Fruit fly (Drosophila melanogaster) whole organism, embryonic: Measurements from ENCODE around the gene Hat1.

Experiments used
- Ada2b ChIP-seq: fragments of 200-800 bp; sonication (Bioruptor generic); IDR thresholded peaks from 2 replicates; pipeline ENCODE4 v1.3.6; 2022; ENCODE audit warnings: missing biosample characterization, missing genetic modification characterization
- Adf1 ChIP-seq: fragments of 200-800 bp; sonication (Bioruptor generic); IDR thresholded peaks from 2 replicates; pipeline ENCODE4 v1.3.6; 2022; ENCODE audit warnings: missing biosample characterization, missing genetic modification characterization
- C15 ChIP-seq: fragments of 200-800 bp; sonication (Bioruptor generic); IDR thresholded peaks from 3 replicates; pipeline ENCODE4 v1.3.6; 2022; ENCODE audit warnings: missing biosample characterization, missing genetic modification characterization
- CG10543 ChIP-seq: fragments of 200-800 bp; sonication (Bioruptor generic); optimal IDR thresholded peaks from 3 replicates; lab custom pipeline; 2017; ENCODE audit warnings: missing biosample characterization, mild to moderate bottlenecking, missing genetic modification characterization, moderate library complexity
- CG11695 ChIP-seq: fragments of 200-800 bp; sonication (Bioruptor generic); IDR thresholded peaks from 3 replicates; pipeline ENCODE4 v1.3.6; 2022; ENCODE audit warnings: missing biosample characterization, missing genetic modification characterization
- CG12071 ChIP-seq: fragments of 200-800 bp; sonication (Bioruptor generic); optimal IDR thresholded peaks from 3 replicates; lab custom pipeline; 2018; ENCODE audit warnings: missing biosample characterization, mild to moderate bottlenecking, missing genetic modification characterization
- CG15696 ChIP-seq: fragments of 200-800 bp; sonication (Bioruptor generic); optimal IDR thresholded peaks from 2 replicates; lab custom pipeline; 2019; ENCODE audit warnings: missing biosample characterization, mild to moderate bottlenecking, missing genetic modification characterization, moderate library complexity
- CG16863 ChIP-seq: fragments of 200-800 bp; sonication (Bioruptor generic); optimal IDR thresholded peaks from 3 replicates; lab custom pipeline; 2016; ENCODE audit warnings: missing biosample characterization, missing genetic modification characterization
- CG18599 ChIP-seq: fragments of 200-800 bp; sonication (Bioruptor generic); optimal IDR thresholded peaks from 3 replicates; lab custom pipeline; 2017; ENCODE audit warnings: missing biosample characterization, missing genetic modification characterization, mild to moderate bottlenecking, moderate library complexity, missing genetic modification reagents
- CG2889 ChIP-seq: fragments of 200-800 bp; sonication (Bioruptor generic); IDR thresholded peaks from 3 replicates; pipeline ENCODE4 v1.3.6; 2022; ENCODE audit warnings: missing biosample characterization, missing genetic modification characterization
- CG30020 ChIP-seq: fragments of 200-800 bp; optimal IDR thresholded peaks from 2 replicates; lab custom pipeline; 2019; ENCODE audit warnings: missing biosample characterization, mild to moderate bottlenecking, missing genetic modification characterization, moderate library complexity
- CG33557 ChIP-seq: fragments of 200-800 bp; sonication (Bioruptor generic); optimal IDR thresholded peaks from 2 replicates; lab custom pipeline; 2019; ENCODE audit warnings: missing biosample characterization, mild to moderate bottlenecking, missing genetic modification characterization, moderate library complexity
- CG34376 ChIP-seq: fragments of 200-800 bp; sonication (Bioruptor generic); optimal IDR thresholded peaks from 2 replicates; lab custom pipeline; 2018; ENCODE audit warnings: missing biosample characterization, mild to moderate bottlenecking, missing genetic modification characterization
- CG4820 ChIP-seq: fragments of 200-800 bp; sonication (Bioruptor generic); optimal IDR thresholded peaks from 3 replicates; lab custom pipeline; 2016; ENCODE audit warnings: missing biosample characterization, missing genetic modification characterization
- CG6791 ChIP-seq: fragments of 200-800 bp; sonication (Bioruptor generic); IDR thresholded peaks from 3 replicates; pipeline ENCODE4 v1.3.6; 2022; ENCODE audit warnings: missing biosample characterization, missing genetic modification characterization; ENCODE audit not compliant: partially characterized antibody
- CG7987 ChIP-seq: fragments of 200-800 bp; sonication (Bioruptor generic); optimal IDR thresholded peaks from 2 replicates; lab custom pipeline; 2018; ENCODE audit warnings: missing biosample characterization, mild to moderate bottlenecking, missing genetic modification characterization, moderate library complexity
- CoRest ChIP-seq: fragments of 200-800 bp; sonication (Bioruptor generic); optimal IDR thresholded peaks from 3 replicates; lab custom pipeline; 2018; ENCODE audit warnings: missing biosample characterization, mild to moderate bottlenecking, missing genetic modification characterization, moderate library complexity
- Drgx ChIP-seq: fragments of 200-800 bp; sonication (Bioruptor generic); IDR thresholded peaks from 2 replicates; pipeline ENCODE4 v1.3.6; 2022; ENCODE audit warnings: missing biosample characterization, missing genetic modification characterization
- Ets65A ChIP-seq: fragments of 200-800 bp; sonication (Bioruptor generic); peaks from one replicate; lab custom pipeline; 2016; ENCODE audit warnings: missing biosample characterization, missing genetic modification characterization
- HLH4C ChIP-seq: fragments of 200-800 bp; sonication (Bioruptor generic); IDR thresholded peaks from 3 replicates; pipeline ENCODE4 v1.3.6; 2022; ENCODE audit warnings: missing biosample characterization, missing genetic modification characterization; ENCODE audit not compliant: partially characterized antibody
- Hey ChIP-seq: fragments of 200-800 bp; sonication (Bioruptor generic); optimal IDR thresholded peaks from 3 replicates; lab custom pipeline; 2018; ENCODE audit warnings: missing biosample characterization, mild to moderate bottlenecking, missing genetic modification characterization
- Hr3 ChIP-seq: fragments of 200-800 bp; sonication (Bioruptor generic); optimal IDR thresholded peaks from 3 replicates; lab custom pipeline; 2016; ENCODE audit warnings: missing biosample characterization, missing genetic modification characterization
- Meics ChIP-seq: fragments of 200-800 bp; sonication (Bioruptor generic); optimal IDR thresholded peaks from 2 replicates; lab custom pipeline; 2017; ENCODE audit warnings: missing biosample characterization, mild to moderate bottlenecking, missing genetic modification characterization
- NFAT ChIP-seq: fragments of 200-800 bp; sonication (Bioruptor generic); IDR thresholded peaks from 2 replicates; pipeline ENCODE4 v1.3.6; 2022; ENCODE audit warnings: missing biosample characterization, missing genetic modification characterization
- Pdp1 ChIP-seq, 2 experiments: fragments of 200-800 bp; sonication (Bioruptor generic); optimal IDR thresholded peaks; 3 replicates each; lab custom pipeline; 2016; ENCODE audit warnings: missing biosample characterization in 2 of 2, missing genetic modification characterization in 2 of 2, mild to moderate bottlenecking in 1 of 2, moderate library complexity in 1 of 2
- Rfx ChIP-seq: fragments of 200-800 bp; sonication (Bioruptor generic); IDR thresholded peaks from 2 replicates; pipeline ENCODE4 v1.3.6; 2022; ENCODE audit warnings: missing biosample characterization, missing genetic modification characterization
- Sox102F ChIP-seq: fragments of 200-800 bp; sonication (Bioruptor generic); optimal IDR thresholded peaks from 2 replicates; lab custom pipeline; 2018; ENCODE audit warnings: missing biosample characterization, mild to moderate bottlenecking, missing genetic modification characterization, moderate library complexity
- Vsx1 ChIP-seq: fragments of 200-800 bp; sonication (Bioruptor generic); optimal IDR thresholded peaks from 2 replicates; lab custom pipeline; 2017; ENCODE audit warnings: missing biosample characterization, mild to moderate bottlenecking, missing genetic modification characterization, missing genetic modification reagents
- al ChIP-seq: fragments of 200-800 bp; sonication (Bioruptor generic); IDR thresholded peaks from 2 replicates; pipeline ENCODE4 v1.3.6; 2022; ENCODE audit warnings: missing biosample characterization, missing genetic modification characterization
- bsh ChIP-seq, 2 experiments: fragments of 200-800 bp; sonication (Bioruptor generic); optimal IDR thresholded peaks; 2 replicates each; lab custom pipeline; 2017 to 2018; ENCODE audit warnings: mild to moderate bottlenecking in 2 of 2, missing biosample characterization in 2 of 2, missing genetic modification characterization in 2 of 2, moderate library complexity in 1 of 2
- btn ChIP-seq: fragments of 200-800 bp; sonication (Bioruptor generic); optimal IDR thresholded peaks from 2 replicates; lab custom pipeline; 2016; ENCODE audit warnings: missing biosample characterization, missing genetic modification characterization
- caup ChIP-seq: fragments of 200-800 bp; sonication (Bioruptor generic); optimal IDR thresholded peaks from 3 replicates; lab custom pipeline; 2017; ENCODE audit warnings: missing biosample characterization, mild to moderate bottlenecking, missing genetic modification characterization, moderate library complexity; ENCODE audit not compliant: severe bottlenecking
- cwo ChIP-seq: fragments of 200-800 bp; sonication (Bioruptor generic); optimal IDR thresholded peaks from 3 replicates; lab custom pipeline; 2017; ENCODE audit warnings: missing biosample characterization, missing genetic modification characterization, mild to moderate bottlenecking, moderate library complexity, missing genetic modification reagents
- dpn ChIP-seq, 2 experiments: fragments of 200-800 bp; sonication (Bioruptor generic); optimal IDR thresholded peaks; 3 replicates each; lab custom pipeline; 2016; ENCODE audit warnings: missing biosample characterization in 2 of 2, missing genetic modification characterization in 2 of 2
- dysf ChIP-seq: fragments of 200-800 bp; sonication (Bioruptor generic); IDR thresholded peaks from 3 replicates; pipeline ENCODE4 v1.3.6; 2022; ENCODE audit warnings: missing biosample characterization, missing genetic modification characterization
- exex ChIP-seq: fragments of 200-800 bp; sonication (Bioruptor generic); optimal IDR thresholded peaks from 4 replicates; lab custom pipeline; 2018; ENCODE audit warnings: missing biosample characterization, mild to moderate bottlenecking, missing genetic modification characterization, moderate library complexity
- ftz-f1 ChIP-seq: fragments of 200-800 bp; sonication (Bioruptor generic); optimal IDR thresholded peaks from 2 replicates; lab custom pipeline; 2016; ENCODE audit warnings: missing biosample characterization, missing genetic modification characterization
- grn ChIP-seq: fragments of 200-800 bp; sonication (Bioruptor generic); optimal IDR thresholded peaks from 3 replicates; lab custom pipeline; 2017; ENCODE audit warnings: missing biosample characterization, missing genetic modification characterization
- gsb ChIP-seq: fragments of 200-800 bp; sonication (Bioruptor generic); IDR thresholded peaks from 2 replicates; pipeline ENCODE4 v1.3.6; 2022; ENCODE audit warnings: missing biosample characterization, missing genetic modification characterization
- h ChIP-seq: fragments of >200 bp; optimal IDR thresholded peaks from 2 replicates; lab custom pipeline; 2017
- row ChIP-seq: fragments of 200-800 bp; sonication (Bioruptor generic); IDR thresholded peaks from 3 replicates; pipeline ENCODE4 v1.3.6; 2022; ENCODE audit warnings: missing biosample characterization, missing genetic modification characterization
- sob ChIP-seq: fragments of 200-800 bp; sonication (Bioruptor generic); IDR thresholded peaks from 2 replicates; pipeline ENCODE4 v1.3.6; 2022; ENCODE audit warnings: missing biosample characterization, missing genetic modification characterization
- sug ChIP-seq: fragments of 200-800 bp; optimal IDR thresholded peaks from 2 replicates; lab custom pipeline; 2019; ENCODE audit warnings: missing biosample characterization, mild to moderate bottlenecking, missing genetic modification characterization, moderate library complexity
- vnd ChIP-seq: fragments of 200-800 bp; sonication (Bioruptor generic); IDR thresholded peaks from 3 replicates; pipeline ENCODE4 v1.3.6; 2022; ENCODE audit warnings: missing biosample characterization, missing genetic modification characterization; ENCODE audit not compliant: partially characterized antibody

The Hat1 gene

dm6 chr3R:5833948-5834504, 44.8 kb upstream of the Hat1 start (continued):
- TF ChIP-seq Pdp1 (GFP tag; optimal IDR thresholded peaks at IDR 0.05; lab: Kevin White, UChicago) (peak in 1 of 2 experiments; percentile 24), sob (GFP tag; lab: Robert Waterston, UW) (peak; percentile 27; the same call in 1 of the 2 replicates), row (peak; percentile 58), Meics (GFP tag; lab: Kevin White, UChicago) (no peak), h (lab: Kevin White, UChicago) (no peak), CG33557 (GFP tag; lab: Kevin White, UChicago) (no peak), dpn (GFP tag; optimal IDR thresholded peaks at IDR 0.05; lab: Kevin White, UChicago) (peak in 1 of 2 experiments; percentile 11), Drgx (peak; percentile 95), C15 (GFP tag; lab: Robert Waterston, UW) (0 out of 3 replicates have a peak, but pooled peaks have one; percentile 19), bsh (GFP tag; optimal IDR thresholded peaks at IDR 0.05; lab: Kevin White, UChicago) (peak in 1 of 2 experiments; percentile 78), CG2889 (no peak), HLH4C (GFP tag; lab: Robert Waterston, UW) (no peak), al (0 out of 2 replicates have a peak, but pooled peaks have one; percentile 28), dysf (peak; percentile 31; the same call in 1 of the 3 replicates), Hr3 (no peak), CG16863 (GFP tag; lab: Kevin White, UChicago) (peak; percentile 6), Sox102F (GFP tag; lab: Kevin White, UChicago) (peak; percentile 42), CG4820 (GFP tag; lab: Kevin White, UChicago) (peak; percentile 9), CG30020 (tag; lab: Kevin White, UChicago) (no peak), CG15696 (tag; lab: Kevin White, UChicago) (no peak), Ada2b (GFP tag; lab: Robert Waterston, UW) (peak; percentile 26; the same call in 1 of the 2 replicates), caup (GFP tag; lab: Kevin White, UChicago) (no peak), CoRest (tag; lab: Kevin White, UChicago) (peak; percentile 4)

dm6 chr3R:5832345-5832981, 43.3 kb upstream of the Hat1 start:
- TF ChIP-seq grn (GFP tag; lab: Kevin White, UChicago) (peak; percentile 75), sug (peak; percentile 96), CG18599 (peak; percentile 53), cwo (peak; percentile 70), btn (GFP tag; lab: Kevin White, UChicago) (no peak), gsb (no peak), ftz-f1 (peak; percentile 23), CG34376 (GFP tag; lab: Kevin White, UChicago) (peak; percentile 86), CG12071 (no peak), NFAT (GFP tag; lab: Robert Waterston, UW) (0 out of 2 replicates have a peak, but pooled peaks have one; percentile 10), CG6791 (GFP tag; lab: Robert Waterston, UW) (no peak), exex (peak; percentile 87), vnd (GFP tag; lab: Robert Waterston, UW) (peak; percentile 58), CG10543 (GFP tag; lab: Kevin White, UChicago) (peak; percentile 21), CG11695 (GFP tag; lab: Robert Waterston, UW) (no peak), Adf1 (GFP tag; lab: Robert Waterston, UW) (peak; percentile 6; the same call in 1 of the 2 replicates), Rfx (GFP tag; lab: Robert Waterston, UW) (no peak), Ets65A (no peak), CG7987 (GFP tag; lab: Kevin White, UChicago) (peak; percentile 49), Vsx1 (peak; percentile 24), Hey (tag; lab: Kevin White, UChicago) (peak; percentile 85)
